Fruit fly (Drosophila melanogaster): ENCODE results near the gene brn.

DNA sequence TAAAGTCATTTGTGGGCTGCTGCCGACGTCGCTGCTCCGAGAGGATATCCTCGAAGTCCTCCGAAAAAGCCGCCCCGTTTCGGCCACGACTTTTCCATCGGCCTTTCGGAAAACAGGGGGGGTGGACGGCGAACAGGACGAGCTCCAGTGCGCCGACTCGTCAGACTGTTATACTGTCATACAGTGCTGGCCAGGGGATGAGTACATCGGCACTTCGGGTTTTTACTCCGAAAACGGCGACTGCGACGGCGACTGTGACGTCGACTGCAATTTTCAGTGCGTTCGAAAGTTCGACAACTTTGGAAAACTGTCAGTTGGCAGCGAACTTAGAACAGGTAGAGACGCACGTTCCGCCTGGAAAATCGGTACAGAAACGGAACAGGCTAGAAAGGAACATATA lies 28.7 kb upstream of the brn start, which contains the start of gene CG43689:
- TF ChIP-seq CG8478 (optimal IDR thresholded peaks at IDR 0.05) (no peak), pan (optimal IDR thresholded peaks at IDR 0.05) (no peak)

All from whole organism.